Worm (Caenorhabditis elegans) whole organism, L2 larva: ENCODE measurements around the gene grl-13.

Experiments used
- C34F6.9 ChIP-seq: fragments of 150-350 bp; optimal IDR thresholded peaks from 2 replicates; lab custom pipeline; 2014; ENCODE audit warnings: missing biosample characterization, missing genetic modification characterization
- F13H6.1 ChIP-seq: sonication (generic microtip); optimal IDR thresholded peaks from 2 replicates; lab custom pipeline; 2016; ENCODE audit warnings: missing genetic modification characterization, missing compliant biosample characterization
- R02D3.7 ChIP-seq: fragments of 150-350 bp; optimal IDR thresholded peaks from 2 replicates; lab custom pipeline; 2014; ENCODE audit warnings: missing biosample characterization, missing genetic modification characterization
- Y55F3AM.14 ChIP-seq: fragments of 200-800 bp; sonication (Bioruptor generic); optimal IDR thresholded peaks from 2 replicates; lab custom pipeline; 2018; ENCODE audit warnings: mild to moderate bottlenecking, missing genetic modification characterization, missing compliant biosample characterization
- ZK546.5 ChIP-seq: sonication (generic microtip); optimal IDR thresholded peaks from 2 replicates; lab custom pipeline; 2017; ENCODE audit warnings: missing biosample characterization, missing genetic modification characterization
- alr-1 ChIP-seq: fragments of 150-350 bp; optimal IDR thresholded peaks from 2 replicates; lab custom pipeline; 2014; ENCODE audit warnings: missing biosample characterization, missing genetic modification characterization
- aly-2 ChIP-seq: fragments of 150-350 bp; optimal IDR thresholded peaks from 2 replicates; lab custom pipeline; 2014; ENCODE audit warnings: missing biosample characterization, missing genetic modification characterization
- ama-1 ChIP-seq: fragments of 150-350 bp; optimal IDR thresholded peaks from 2 replicates; lab custom pipeline; 2018; ENCODE audit warnings: inconsistent platforms
- blmp-1 ChIP-seq: sonication (generic microtip); optimal IDR thresholded peaks from 2 replicates; lab custom pipeline; 2017; ENCODE audit warnings: missing genetic modification characterization, mild to moderate bottlenecking, missing compliant biosample characterization, antibody characterized with exemption, moderate library complexity; ENCODE audit not compliant: insufficient read depth
- ceh-16 ChIP-seq: fragments of 150-350 bp; optimal IDR thresholded peaks from 2 replicates; lab custom pipeline; 2014; ENCODE audit warnings: missing biosample characterization, missing genetic modification characterization
- crh-2 ChIP-seq: sonication (generic microtip); optimal IDR thresholded peaks from 2 replicates; lab custom pipeline; 2017; ENCODE audit warnings: missing biosample characterization, missing genetic modification characterization
- egl-27 ChIP-seq: sonication (generic microtip); optimal IDR thresholded peaks from 3 replicates; lab custom pipeline; 2017; ENCODE audit warnings: missing biosample characterization, missing genetic modification reagents, missing genetic modification characterization
- elt-1 ChIP-seq: fragments of 150-350 bp; optimal IDR thresholded peaks from 2 replicates; lab custom pipeline; 2014; ENCODE audit warnings: missing biosample characterization, missing genetic modification characterization
- elt-3 ChIP-seq: sonication (generic microtip); optimal IDR thresholded peaks from 2 replicates; lab custom pipeline; 2017; ENCODE audit warnings: missing biosample characterization, missing genetic modification characterization
- fos-1 ChIP-seq: fragments of 150-350 bp; optimal IDR thresholded peaks from 2 replicates; lab custom pipeline; 2014; ENCODE audit warnings: missing biosample characterization, missing genetic modification characterization
- lin-11 ChIP-seq: fragments of 150-350 bp; sonication (generic microtip); optimal IDR thresholded peaks from 2 replicates; lab custom pipeline; 2014; ENCODE audit warnings: missing biosample characterization, missing genetic modification characterization, inconsistent platforms, mixed read lengths
- lin-13 ChIP-seq: fragments of 150-350 bp; optimal IDR thresholded peaks from 2 replicates; lab custom pipeline; 2014; ENCODE audit warnings: missing biosample characterization, missing genetic modification reagents, missing genetic modification characterization
- lin-39 ChIP-seq: fragments of 150-350 bp; optimal IDR thresholded peaks from 2 replicates; lab custom pipeline; 2014; ENCODE audit warnings: missing biosample characterization, missing genetic modification reagents, missing genetic modification characterization
- lsy-2 ChIP-seq, 2 experiments: fragments of 150-350 bp in 1 of 2; sonication (generic microtip) in 1 of 2; optimal IDR thresholded peaks; 2 replicates each; lab custom pipeline; 2014 to 2017; ENCODE audit warnings: missing biosample characterization in 2 of 2, missing genetic modification characterization in 2 of 2
- mab-5 ChIP-seq: fragments of 150-350 bp; optimal IDR thresholded peaks from 2 replicates; lab custom pipeline; 2014; ENCODE audit warnings: missing biosample characterization, missing genetic modification characterization
- mdl-1 ChIP-seq, 2 experiments: fragments of 150-350 bp in 1 of 2; sonication (generic microtip) in 1 of 2; optimal IDR thresholded peaks; 2 replicates each; lab custom pipeline; 2017; ENCODE audit warnings: missing biosample characterization in 2 of 2, missing genetic modification characterization in 2 of 2
- nhr-11 ChIP-seq: fragments of 150-350 bp; optimal IDR thresholded peaks from 2 replicates; lab custom pipeline; 2014; ENCODE audit warnings: missing biosample characterization, missing genetic modification characterization
- nhr-129 ChIP-seq: fragments of 150-350 bp; optimal IDR thresholded peaks from 2 replicates; lab custom pipeline; 2014; ENCODE audit warnings: missing biosample characterization, missing genetic modification characterization
- nhr-21 ChIP-seq: fragments of 150-350 bp; optimal IDR thresholded peaks from 2 replicates; lab custom pipeline; 2014; ENCODE audit warnings: missing biosample characterization, missing genetic modification characterization
- nhr-23 ChIP-seq: fragments of 150-350 bp; optimal IDR thresholded peaks from 2 replicates; lab custom pipeline; 2014; ENCODE audit warnings: missing biosample characterization, missing genetic modification reagents, missing genetic modification characterization
- nhr-25 ChIP-seq: fragments of 150-350 bp; sonication (generic microtip); optimal IDR thresholded peaks from 3 replicates; lab custom pipeline; 2014; ENCODE audit warnings: missing biosample characterization, missing genetic modification characterization
- nhr-6 ChIP-seq: fragments of 150-350 bp; optimal IDR thresholded peaks from 2 replicates; lab custom pipeline; 2014; ENCODE audit warnings: missing biosample characterization, missing genetic modification characterization
- peb-1 ChIP-seq: fragments of 150-350 bp; optimal IDR thresholded peaks from 2 replicates; lab custom pipeline; 2014; ENCODE audit warnings: missing biosample characterization, missing genetic modification characterization
- sma-3 ChIP-seq: sonication (generic microtip); optimal IDR thresholded peaks from 2 replicates; lab custom pipeline; 2016; ENCODE audit warnings: missing genetic modification reagents, missing genetic modification characterization, missing compliant biosample characterization
- sma-9 ChIP-seq, 2 experiments: fragments of 150-350 bp in 1 of 2; sonication (generic microtip) in 1 of 2; optimal IDR thresholded peaks; 2 replicates each; lab custom pipeline; 2014 to 2016; ENCODE audit warnings: missing genetic modification characterization in 2 of 2, mild to moderate bottlenecking in 1 of 2, missing biosample characterization in 1 of 2, missing compliant biosample characterization in 1 of 2, missing genetic modification reagents in 1 of 2, moderate library complexity in 1 of 2
- snpc-4 ChIP-seq: fragments of 150-350 bp; optimal IDR thresholded peaks from 2 replicates; lab custom pipeline; 2014; ENCODE audit warnings: missing biosample characterization, missing genetic modification characterization
- ztf-11 ChIP-seq: sonication (generic microtip); optimal IDR thresholded peaks from 2 replicates; lab custom pipeline; 2017; ENCODE audit warnings: missing biosample characterization, missing genetic modification characterization
- ztf-4 ChIP-seq: fragments of 150-350 bp; optimal IDR thresholded peaks from 2 replicates; lab custom pipeline; 2014; ENCODE audit warnings: missing biosample characterization, missing genetic modification characterization

grl-13 gene

DNA sequence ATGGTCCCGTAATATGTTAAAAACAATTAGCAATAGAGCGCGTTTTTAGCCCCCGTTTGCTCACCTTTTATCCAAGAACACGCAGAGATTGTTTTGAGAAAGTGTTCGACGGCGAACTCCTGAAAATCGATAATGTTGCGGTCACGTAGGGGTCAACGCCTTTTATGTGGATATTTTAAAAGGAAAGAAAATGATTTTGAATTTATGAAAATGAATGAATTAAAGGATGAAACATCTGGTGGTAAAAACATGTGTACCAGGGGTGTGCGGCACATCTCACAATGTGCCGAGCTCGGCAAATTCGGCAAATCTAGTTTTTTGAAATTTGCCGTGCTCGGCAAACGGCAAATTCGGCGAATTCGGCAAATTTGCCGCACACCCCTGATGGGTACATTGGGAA lies 35.7 kb upstream of the grl-13 start, which contains the start of gene F13A2.4:
F13A2.4 (minus strand) TSS at position 101 of the 400 bp plus-strand sequence.
- TF ChIP-seq snpc-4 (tag; lab: Kevin White, UChicago): no peak
- no peak for TF ChIP-seq R02D3.7 (tag; lab: Kevin White, UChicago)
- TF ChIP-seq C34F6.9: no peak
- no peak for TF ChIP-seq nhr-129 (tag; lab: Kevin White, UChicago)
- TF ChIP-seq ztf-11: no peak
- no peak for TF ChIP-seq fos-1 (tag; lab: Kevin White, UChicago)
- no peak for TF ChIP-seq egl-27
- TF ChIP-seq nhr-6 (tag; lab: Kevin White, UChicago): no peak
- TF ChIP-seq blmp-1 (tag; lab: Kevin White, UChicago): no peak
- no peak for TF ChIP-seq ceh-16 (tag; lab: Kevin White, UChicago)
- no peak for TF ChIP-seq sma-3 (GFP tag; lab: Kevin White, UChicago)
- TF ChIP-seq lin-11 (tag; lab: Kevin White, UChicago): no peak
- TF ChIP-seq aly-2: no peak
- TF ChIP-seq lsy-2 (tag; optimal IDR thresholded peaks at IDR 0.05; lab: Kevin White, UChicago): no peak
- no peak for TF ChIP-seq elt-1
- TF ChIP-seq nhr-11 (tag; lab: Kevin White, UChicago): no peak
- no peak for TF ChIP-seq crh-2 (tag; lab: Kevin White, UChicago)
- no peak for TF ChIP-seq alr-1 (tag; lab: Kevin White, UChicago)
- no peak for TF ChIP-seq nhr-21 (tag; lab: Kevin White, UChicago)

DNA sequence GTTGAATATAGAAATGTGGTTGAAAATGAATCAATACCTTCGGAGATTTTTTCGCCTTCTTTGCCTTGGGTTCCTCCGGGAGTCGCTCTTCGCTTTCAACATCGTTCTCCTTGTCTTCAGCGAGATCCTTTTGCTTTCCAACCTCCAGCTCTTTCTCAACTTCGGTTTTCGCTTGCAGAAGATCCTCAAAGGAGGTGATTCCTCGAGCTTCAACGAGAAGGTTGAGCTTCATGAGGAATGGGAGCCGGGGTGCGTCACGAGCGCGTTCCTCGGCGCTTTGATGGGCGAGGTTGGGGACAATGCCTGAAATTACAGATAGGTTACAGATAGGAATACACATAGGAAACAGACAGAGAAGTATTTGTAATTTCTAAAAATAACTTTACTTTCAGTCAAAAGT lies 34.5 kb upstream of the grl-13 start:
- TF ChIP-seq lsy-2 (tag; optimal IDR thresholded peaks at IDR 0.05; lab: Kevin White, UChicago): no peak

DNA sequence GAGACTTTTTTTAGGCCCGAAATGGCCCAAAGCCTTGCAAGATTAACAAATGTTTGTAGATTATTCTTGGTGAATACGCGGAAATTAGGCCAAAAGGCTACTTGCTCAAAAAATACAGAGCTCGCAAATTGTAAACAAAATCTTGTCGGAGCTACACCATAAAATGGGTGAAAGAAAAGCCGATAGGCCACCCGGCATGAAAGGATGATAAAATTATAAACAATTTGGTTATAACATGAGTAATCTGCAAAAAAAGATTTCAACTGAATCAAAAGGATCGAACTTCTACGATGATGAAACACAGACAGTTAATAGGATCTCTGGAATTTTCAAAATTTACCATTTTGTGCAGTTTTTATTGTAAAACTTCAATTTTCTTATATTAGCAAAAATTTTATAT lies 33.7 kb upstream of the grl-13 start:
- no peak for TF ChIP-seq ztf-4 (tag; lab: Kevin White, UChicago)
- TF ChIP-seq ama-1: no peak
- no peak for TF ChIP-seq mdl-1 (tag; optimal IDR thresholded peaks at IDR 0.05; lab: Kevin White, UChicago)
- no peak for TF ChIP-seq nhr-21 (tag; lab: Kevin White, UChicago)
- no peak for TF ChIP-seq nhr-11 (tag; lab: Kevin White, UChicago)
- no peak for TF ChIP-seq F13H6.1 (tag; lab: Kevin White, UChicago)
- TF ChIP-seq lin-39: no peak
- TF ChIP-seq R02D3.7 (tag; lab: Kevin White, UChicago): no peak
- TF ChIP-seq Y55F3AM.14: no peak
- TF ChIP-seq peb-1 (tag; lab: Kevin White, UChicago): no peak
- TF ChIP-seq lin-11 (tag; lab: Kevin White, UChicago): no peak

DNA sequence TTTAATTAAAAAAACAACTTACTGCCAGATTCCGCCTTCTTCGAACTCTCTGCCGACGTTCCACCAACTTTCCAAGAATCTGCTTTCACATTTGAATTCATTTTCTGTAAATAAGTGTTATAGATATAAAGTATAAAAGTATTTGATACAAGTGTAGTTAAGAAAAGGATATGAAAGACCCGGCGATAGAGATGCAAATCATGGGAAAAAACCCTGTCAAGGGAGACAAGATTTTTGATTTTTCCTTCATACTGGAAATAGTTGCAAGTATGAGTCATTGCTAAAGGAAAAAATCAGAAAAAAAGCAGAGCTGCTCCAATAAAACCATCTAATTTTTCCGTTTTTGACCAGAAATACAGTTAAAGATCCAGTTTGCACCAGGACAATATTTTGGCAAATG lies 31.8 kb upstream of the grl-13 start, which contains the start of gene F13A2.3:
F13A2.3 (minus strand) TSS at position 101 of the 400 bp plus-strand sequence.
- TF ChIP-seq elt-1 (no peak), ztf-11 (no peak), Y55F3AM.14 (no peak), lin-13 (GFP tag; lab: Kevin White, UChicago) (no peak), nhr-21 (tag; lab: Kevin White, UChicago) (no peak)
- TF ChIP-seq, all 48 proteins: peak for 0

DNA sequence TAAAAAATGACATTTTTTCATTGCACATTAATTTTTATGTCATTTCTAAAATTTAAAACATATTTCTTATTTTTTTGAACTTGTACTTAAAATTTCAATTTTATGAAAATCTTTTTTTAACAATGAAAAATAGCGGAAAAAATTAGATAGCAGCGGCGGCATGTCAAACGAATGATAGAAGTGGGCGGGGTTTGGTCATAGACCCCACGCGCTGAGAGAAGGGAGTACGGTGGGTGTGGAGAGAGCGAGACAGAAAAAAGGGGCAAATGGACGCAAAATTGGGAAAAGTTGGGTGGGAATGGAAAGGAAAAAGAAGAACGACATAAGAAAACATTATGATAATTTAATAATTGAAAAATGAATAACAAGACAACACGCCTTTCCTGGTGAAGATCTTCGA lies 23.5 kb upstream of the grl-13 start:
- TF ChIP-seq sma-3 (GFP tag; lab: Kevin White, UChicago) (no peak), nhr-23 (tag; lab: Kevin White, UChicago) (no peak), alr-1 (tag; lab: Kevin White, UChicago) (no peak), R02D3.7 (tag; lab: Kevin White, UChicago) (no peak), mab-5 (tag; lab: Kevin White, UChicago) (no peak), lsy-2 (tag; optimal IDR thresholded peaks at IDR 0.05; lab: Kevin White, UChicago) (no peak), ZK546.5 (tag; lab: Kevin White, UChicago) (no peak), C34F6.9 (no peak), elt-3 (tag; lab: Kevin White, UChicago) (no peak), lin-39 (no peak), F13H6.1 (tag; lab: Kevin White, UChicago) (no peak), sma-9 (GFP tag; optimal IDR thresholded peaks at IDR 0.05; lab: Kevin White, UChicago) (no peak), sma-9 (tag; optimal IDR thresholded peaks at IDR 0.05; lab: Kevin White, UChicago) (no peak), blmp-1 (tag; lab: Kevin White, UChicago) (no peak), mdl-1 (tag; optimal IDR thresholded peaks at IDR 0.05; lab: Kevin White, UChicago) (no peak), lin-13 (GFP tag; lab: Kevin White, UChicago) (no peak), crh-2 (tag; lab: Kevin White, UChicago) (no peak), nhr-25 (tag; lab: Kevin White, UChicago) (no peak)
- TF ChIP-seq, all 48 proteins: peak for 0
